Worm (Caenorhabditis elegans): ENCODE results near the gene nas-9.

- no peak for TF ChIP-seq rnt-1 (tag; optimal IDR thresholded peaks at IDR 0.05)
- TF ChIP-seq dve-1 (tag; optimal IDR thresholded peaks at IDR 0.05): no peak
- TF ChIP-seq ceh-19 (GFP tag; optimal IDR thresholded peaks at IDR 0.05): no peak
- no peak for TF ChIP-seq ets-4 (tag; optimal IDR thresholded peaks at IDR 0.05)
- TF ChIP-seq tbx-2 (tag; optimal IDR thresholded peaks at IDR 0.05): no peak
- no peak for TF ChIP-seq che-1 (tag; optimal IDR thresholded peaks at IDR 0.05)
- no peak for TF ChIP-seq pag-3 (tag; optimal IDR thresholded peaks at IDR 0.05; ENCODE audit: borderline replicate concordance)
- TF ChIP-seq nhr-11 (tag; optimal IDR thresholded peaks at IDR 0.05): no peak
- no peak for TF ChIP-seq lin-11 (tag; optimal IDR thresholded peaks at IDR 0.05)
Measured at ce11 chrV:4877587-4877986, 37.8 kb upstream of the nas-9 start, which contains the start of gene T19H12.6.

Measured in whole organism, late embryonic.